Worm (Caenorhabditis elegans) whole organism, L3 larva: ENCODE measurements around the gene best-13.

Experiments used
- R02D3.7 ChIP-seq: fragments of 150-350 bp; optimal IDR thresholded peaks from 2 replicates; lab custom pipeline; 2014; ENCODE audit warnings: missing biosample characterization, missing genetic modification characterization
- aly-2 ChIP-seq: fragments of 150-350 bp; optimal IDR thresholded peaks from 2 replicates; lab custom pipeline; 2014; ENCODE audit warnings: missing biosample characterization, missing genetic modification characterization
- ama-1 ChIP-seq: fragments of 150-350 bp; optimal IDR thresholded peaks from 2 replicates; lab custom pipeline; 2018
- ceh-16 ChIP-seq: sonication (generic microtip); optimal IDR thresholded peaks from 2 replicates; lab custom pipeline; 2017; ENCODE audit warnings: missing biosample characterization, missing genetic modification characterization
- ceh-28 ChIP-seq: fragments of 150-350 bp; optimal IDR thresholded peaks from 2 replicates; lab custom pipeline; 2014; ENCODE audit warnings: missing biosample characterization, missing genetic modification reagents, missing genetic modification characterization
- ceh-82 ChIP-seq: fragments of 150-350 bp; optimal IDR thresholded peaks from 2 replicates; lab custom pipeline; 2014; ENCODE audit warnings: missing biosample characterization, missing genetic modification characterization
- egl-27 ChIP-seq: sonication (generic microtip); optimal IDR thresholded peaks from 4 replicates; lab custom pipeline; 2017; ENCODE audit warnings: missing biosample characterization, missing genetic modification reagents, missing genetic modification characterization
- egl-5 ChIP-seq: fragments of 150-350 bp; optimal IDR thresholded peaks from 2 replicates; lab custom pipeline; 2017; ENCODE audit warnings: missing biosample characterization, missing genetic modification reagents, missing genetic modification characterization, inconsistent platforms
- elt-1 ChIP-seq: fragments of 150-350 bp; optimal IDR thresholded peaks from 2 replicates; lab custom pipeline; 2014; ENCODE audit warnings: missing biosample characterization, missing genetic modification characterization
- elt-2 ChIP-seq: sonication (generic microtip); optimal IDR thresholded peaks from 2 replicates; lab custom pipeline; 2016; ENCODE audit warnings: missing genetic modification reagents, mild to moderate bottlenecking, missing genetic modification characterization, missing compliant biosample characterization
- elt-3 ChIP-seq, 3 experiments: fragments of 150-350 bp in 1 of 3; sonication (generic microtip) in 2 of 3; optimal IDR thresholded peaks; 2 replicates in 2 of 3; 4 replicates in 1 of 3; lab custom pipeline; 2014 to 2017; ENCODE audit warnings: missing biosample characterization in 3 of 3, missing genetic modification characterization in 3 of 3
- eor-1 ChIP-seq, 2 experiments: fragments of 150-350 bp; optimal IDR thresholded peaks; 2 replicates each; lab custom pipeline; 2014 to 2018; ENCODE audit warnings: missing biosample characterization in 2 of 2, missing genetic modification characterization in 2 of 2
- fkh-2 ChIP-seq: fragments of 150-350 bp; optimal IDR thresholded peaks from 2 replicates; lab custom pipeline; 2014; ENCODE audit warnings: missing biosample characterization, missing genetic modification reagents, missing genetic modification characterization
- fos-1 ChIP-seq: fragments of 150-350 bp; optimal IDR thresholded peaks from 2 replicates; lab custom pipeline; 2014; ENCODE audit warnings: missing biosample characterization, missing genetic modification characterization
- hmg-11 ChIP-seq: sonication (generic microtip); optimal IDR thresholded peaks from 2 replicates; lab custom pipeline; 2016; ENCODE audit warnings: missing genetic modification characterization, missing compliant biosample characterization
- jun-1 ChIP-seq: fragments of 150-350 bp; optimal IDR thresholded peaks from 2 replicates; lab custom pipeline; 2014; ENCODE audit warnings: missing biosample characterization, missing genetic modification reagents, missing genetic modification characterization
- lin-15B ChIP-seq: fragments of 150-350 bp; optimal IDR thresholded peaks from 2 replicates; lab custom pipeline; 2014; ENCODE audit warnings: missing biosample characterization, missing genetic modification characterization
- lin-39 ChIP-seq: fragments of 150-350 bp; optimal IDR thresholded peaks from 2 replicates; lab custom pipeline; 2018; ENCODE audit warnings: missing biosample characterization, missing genetic modification reagents, missing genetic modification characterization
- lsy-12 ChIP-seq: sonication (generic microtip); optimal IDR thresholded peaks from 2 replicates; lab custom pipeline; 2016; ENCODE audit warnings: mild to moderate bottlenecking, missing genetic modification characterization, missing compliant biosample characterization
- mdl-1 ChIP-seq: fragments of 150-350 bp; optimal IDR thresholded peaks from 2 replicates; lab custom pipeline; 2014; ENCODE audit warnings: missing biosample characterization, missing genetic modification characterization
- mml-1 ChIP-seq: fragments of 150-350 bp; sonication (generic microtip); optimal IDR thresholded peaks from 3 replicates; lab custom pipeline; 2014; ENCODE audit warnings: missing biosample characterization, missing genetic modification characterization
- nfya-1 ChIP-seq: sonication (generic microtip); optimal IDR thresholded peaks from 2 replicates; lab custom pipeline; 2017; ENCODE audit warnings: missing genetic modification characterization, mild to moderate bottlenecking, missing compliant biosample characterization, antibody characterized with exemption, moderate library complexity; ENCODE audit not compliant: insufficient read depth
- nhr-11 ChIP-seq: fragments of 150-350 bp; optimal IDR thresholded peaks from 2 replicates; lab custom pipeline; 2014; ENCODE audit warnings: missing biosample characterization, missing genetic modification characterization
- nhr-12 ChIP-seq: fragments of 150-350 bp; optimal IDR thresholded peaks from 2 replicates; lab custom pipeline; 2014; ENCODE audit warnings: missing biosample characterization, missing genetic modification characterization
- nhr-23 ChIP-seq: fragments of 150-350 bp; optimal IDR thresholded peaks from 2 replicates; lab custom pipeline; 2014; ENCODE audit warnings: missing biosample characterization, missing genetic modification reagents, missing genetic modification characterization
- nhr-237 ChIP-seq: fragments of 150-350 bp; optimal IDR thresholded peaks from 2 replicates; lab custom pipeline; 2014; ENCODE audit warnings: missing biosample characterization, missing genetic modification characterization
- nhr-28 ChIP-seq: fragments of 150-350 bp; optimal IDR thresholded peaks from 2 replicates; lab custom pipeline; 2014; ENCODE audit warnings: missing biosample characterization, missing genetic modification characterization
- nhr-67 ChIP-seq: fragments of 150-350 bp; optimal IDR thresholded peaks from 2 replicates; lab custom pipeline; 2014; ENCODE audit warnings: missing biosample characterization, missing genetic modification characterization
- nhr-76 ChIP-seq: fragments of 150-350 bp; sonication (generic microtip); optimal IDR thresholded peaks from 5 replicates; lab custom pipeline; 2014; ENCODE audit warnings: missing biosample characterization, missing genetic modification characterization
- pha-4 ChIP-seq: fragments of 150-350 bp; optimal IDR thresholded peaks from 2 replicates; lab custom pipeline; 2014; ENCODE audit warnings: missing biosample characterization, missing genetic modification reagents, missing genetic modification characterization
- pqm-1 ChIP-seq: fragments of 150-350 bp; optimal IDR thresholded peaks from 2 replicates; lab custom pipeline; 2017; ENCODE audit warnings: missing biosample characterization, missing genetic modification characterization, inconsistent platforms
- sea-2 ChIP-seq: fragments of 150-350 bp; sonication (generic microtip); optimal IDR thresholded peaks from 4 replicates; lab custom pipeline; 2014; ENCODE audit warnings: missing biosample characterization, missing genetic modification reagents, missing genetic modification characterization
- snpc-4 ChIP-seq: fragments of 150-350 bp; optimal IDR thresholded peaks from 2 replicates; lab custom pipeline; 2014; ENCODE audit warnings: missing biosample characterization, missing genetic modification characterization
- tbx-2 ChIP-seq: sonication (generic microtip); optimal IDR thresholded peaks from 2 replicates; lab custom pipeline; 2016; ENCODE audit warnings: mild to moderate bottlenecking, missing genetic modification characterization, missing compliant biosample characterization
- unc-62 ChIP-seq: fragments of 150-350 bp; sonication (generic microtip); optimal IDR thresholded peaks from 4 replicates; lab custom pipeline; 2014; ENCODE audit warnings: missing biosample characterization, missing genetic modification reagents, missing genetic modification characterization
- ztf-11 ChIP-seq: fragments of 150-350 bp; optimal IDR thresholded peaks from 2 replicates; lab custom pipeline; 2014; ENCODE audit warnings: missing biosample characterization, missing genetic modification characterization
- ztf-4 ChIP-seq: fragments of 150-350 bp; optimal IDR thresholded peaks from 2 replicates; lab custom pipeline; 2014; ENCODE audit warnings: missing biosample characterization, missing genetic modification characterization

best-13 gene

ce11 chrIV:9924419-9924818 is 20.7 kb downstream of the best-13 start:
- TF ChIP-seq fos-1 (tag; lab: Kevin White, UChicago) (no peak), elt-2 (no peak), nhr-237 (no peak), nhr-12 (tag; lab: Kevin White, UChicago) (no peak), hmg-11 (tag; lab: Kevin White, UChicago) (no peak), ama-1 (lab: Kevin White, UChicago) (no peak), nhr-76 (no peak), lin-15B (tag; lab: Kevin White, UChicago) (no peak), R02D3.7 (tag; lab: Kevin White, UChicago) (no peak), aly-2 (no peak), eor-1 (tag; optimal IDR thresholded peaks at IDR 0.05; lab: Kevin White, UChicago) (no peak), ztf-4 (no peak)

- TF ChIP-seq egl-5 (tag; lab: Kevin White, UChicago): peak; percentile 32
- TF ChIP-seq ceh-28 (tag; lab: Kevin White, UChicago): peak; percentile 5
- TF ChIP-seq nfya-1 (tag; lab: Kevin White, UChicago): peak; percentile 25
- TF ChIP-seq ceh-82 (tag; lab: Kevin White, UChicago): no peak
- TF ChIP-seq, all 47 proteins: peak for 3
Measured at ce11 chrIV:9928180-9928896, 24.6 kb downstream of the best-13 start, which contains the start of gene dur-1. TSS of gene dur-1 (minus strand) at chrIV:9928230.

ce11 chrIV:9932055-9932454 is 28.3 kb downstream of the best-13 start, which contains the start of the genes trmt-10A and F25H8.2:
TSS of gene trmt-10A (minus strand) at chrIV:9932213.
TSS of gene F25H8.2 (plus strand) at chrIV:9932235.
- TF ChIP-seq elt-3 (tag; optimal IDR thresholded peaks at IDR 0.05; lab: Kevin White, UChicago) (no peak), ama-1 (lab: Kevin White, UChicago) (no peak), nhr-23 (tag; lab: Kevin White, UChicago) (peak; percentile 47), lin-15B (tag; lab: Kevin White, UChicago) (peak; percentile 75), snpc-4 (tag; lab: Kevin White, UChicago) (no peak), ceh-16 (tag; lab: Kevin White, UChicago) (no peak), unc-62 (no peak), nhr-11 (tag; lab: Kevin White, UChicago) (no peak), sea-2 (GFP tag; lab: Kevin White, UChicago) (no peak), pha-4 (tag; lab: Kevin White, UChicago) (peak; percentile 84), nfya-1 (tag; lab: Kevin White, UChicago) (no peak), mml-1 (no peak), fkh-2 (tag; lab: Kevin White, UChicago) (no peak), tbx-2 (tag; lab: Kevin White, UChicago) (no peak), hmg-11 (tag; lab: Kevin White, UChicago) (no peak), jun-1 (tag; lab: Kevin White, UChicago) (no peak), lin-39 (no peak)
- TF ChIP-seq, all 47 proteins: peak for 3

ce11 chrIV:9933580-9933979 is 29.9 kb downstream of the best-13 start, which contains the start of gene spe-29:
TSS of gene spe-29 (plus strand) at chrIV:9933880.
- TF ChIP-seq nhr-23 (tag; lab: Kevin White, UChicago) (no peak), lsy-12 (no peak), ama-1 (lab: Kevin White, UChicago) (no peak), elt-2 (no peak), ceh-28 (tag; lab: Kevin White, UChicago) (no peak), ztf-11 (tag; lab: Kevin White, UChicago) (no peak), pqm-1 (tag; lab: Kevin White, UChicago) (no peak), lin-39 (no peak), egl-27 (no peak), sea-2 (GFP tag; lab: Kevin White, UChicago) (no peak), egl-5 (tag; lab: Kevin White, UChicago) (no peak), aly-2 (no peak), nhr-67 (tag; lab: Kevin White, UChicago) (no peak), mdl-1 (no peak), elt-3 (tag; optimal IDR thresholded peaks at IDR 0.05; lab: Kevin White, UChicago) (no peak), nhr-28 (no peak), elt-1 (no peak), nhr-11 (tag; lab: Kevin White, UChicago) (no peak), mml-1 (no peak)
- TF ChIP-seq, all 47 proteins: peak for 0
